Fruit fly (Drosophila melanogaster): ENCODE data around the gene f.

Gene f

dm6 chrX:17226681-17227019, 6.1 kb upstream of the f start, which contains the start of gene CG10598 (continued):
- TF ChIP-seq Dip3 (GFP tag; optimal IDR thresholded peaks at IDR 0.05) (no peak), CG10209 (GFP tag; optimal IDR thresholded peaks at IDR 0.05) (peak; percentile 3), CG10959 (GFP tag; IDR thresholded peaks at IDR 0.05) (no peak), CG1529 (GFP tag; optimal IDR thresholded peaks at IDR 0.05) (no peak), sens-2 (GFP tag; IDR thresholded peaks at IDR 0.05) (no peak), al (GFP tag; IDR thresholded peaks at IDR 0.05) (0 out of 2 replicates have a peak, but pooled peaks have one; percentile 25), D19A (tag; optimal IDR thresholded peaks at IDR 0.05) (no peak), HmgZ (tag; optimal IDR thresholded peaks at IDR 0.05) (no peak), CG17361 (GFP tag; IDR thresholded peaks at IDR 0.05) (0 out of 3 replicates have a peak, but pooled peaks have one; percentile 12), cg (GFP tag; optimal IDR thresholded peaks at IDR 0.05) (no peak), Optix (GFP tag; IDR thresholded peaks at IDR 0.05) (no peak), unpg (GFP tag; optimal IDR thresholded peaks at IDR 0.05) (peak; percentile 10), dmrt11E (tag; optimal IDR thresholded peaks at IDR 0.05) (no peak), CG1233 (GFP tag; optimal IDR thresholded peaks at IDR 0.05) (no peak), CG4360 (GFP tag; IDR thresholded peaks at IDR 0.05) (no peak), CG42726 (GFP tag; IDR thresholded peaks at IDR 0.05; ENCODE audit: partially characterized antibody) (no peak), CG30403 (GFP tag; optimal IDR thresholded peaks at IDR 0.05) (peak; percentile 39), sisA (GFP tag; IDR thresholded peaks at IDR 0.05) (no peak), D (optimal IDR thresholded peaks at IDR 0.05) (no peak), D (GFP tag; optimal IDR thresholded peaks at IDR 0.05) (no peak), odd (GFP tag; optimal IDR thresholded peaks at IDR 0.05) (no peak), Drgx (GFP tag; IDR thresholded peaks at IDR 0.05) (no peak)

- peak; percentile 88 for TF ChIP-seq CG13894 (tag; optimal IDR thresholded peaks at IDR 0.05)
- TF ChIP-seq vvl (GFP tag; IDR thresholded peaks at IDR 0.05) = 0 out of 2 replicates have a peak, but pooled peaks have one; percentile 35
- TF ChIP-seq CG2199 (GFP tag; IDR thresholded peaks at IDR 0.05) = peak; percentile 87
- no peak for TF ChIP-seq CG11504 (tag; optimal IDR thresholded peaks at IDR 0.05)
- no peak for TF ChIP-seq ERR (GFP tag; optimal IDR thresholded peaks at IDR 0.05)
These were observed 5.3 kb upstream of the f start for dm6 chrX:17227462-17227861.

dm6 chrX:17229475-17230169, 3.1 kb upstream of the f start:
- TF ChIP-seq onecut (GFP tag; IDR thresholded peaks at IDR 0.05) = no peak
- TF ChIP-seq btn (GFP tag; optimal IDR thresholded peaks at IDR 0.05) = no peak
- TF ChIP-seq CG4328 (GFP tag; optimal IDR thresholded peaks at IDR 0.05) = no peak
- peak; percentile 30 for TF ChIP-seq CG30403 (GFP tag; optimal IDR thresholded peaks at IDR 0.05)
- peak; percentile 3 for TF ChIP-seq Vsx1 (GFP tag; optimal IDR thresholded peaks at IDR 0.05)
- peak; percentile 39 for TF ChIP-seq shn (GFP tag; optimal IDR thresholded peaks at IDR 0.05)
- TF ChIP-seq CG5953 (GFP tag; IDR thresholded peaks at IDR 0.05) = no peak
- TF ChIP-seq crc (GFP tag; optimal IDR thresholded peaks at IDR 0.05) = no peak
- TF ChIP-seq Hr51 (GFP tag; optimal IDR thresholded peaks at IDR 0.05) = peak in 1 of 2 experiments; percentile 36
- 0 out of 3 replicates have a peak, but pooled peaks have one; percentile 52 for TF ChIP-seq ci (GFP tag; IDR thresholded peaks at IDR 0.05)
- no peak for TF ChIP-seq mld (GFP tag; IDR thresholded peaks at IDR 0.05; ENCODE audit: partially characterized antibody)
- peak; percentile 35 for TF ChIP-seq nmo (GFP tag; optimal IDR thresholded peaks at IDR 0.05)
- no peak for TF ChIP-seq al (GFP tag; IDR thresholded peaks at IDR 0.05)
- no peak for TF ChIP-seq HLHmδ (GFP tag; optimal IDR thresholded peaks at IDR 0.05)
- TF ChIP-seq CG12236 (GFP tag; optimal IDR thresholded peaks at IDR 0.05) = no peak
- TF ChIP-seq Chrac-16 (GFP tag; optimal IDR thresholded peaks at IDR 0.05) = peak; percentile 21
- no peak for TF ChIP-seq so (GFP tag; IDR thresholded peaks at IDR 0.05)
- TF ChIP-seq CG17328 (GFP tag; IDR thresholded peaks at IDR 0.05) = 0 out of 2 replicates have a peak, but pooled peaks have one; percentile 33
- peak; percentile 80 for TF ChIP-seq Dip2 (GFP tag; IDR thresholded peaks at IDR 0.05)
- no peak for TF ChIP-seq CG4854 (GFP tag; optimal IDR thresholded peaks at IDR 0.05)
- TF ChIP-seq Oaz (GFP tag; IDR thresholded peaks at IDR 0.05) = no peak
- no peak for TF ChIP-seq Side (GFP tag; optimal IDR thresholded peaks at IDR 0.05)
- TF ChIP-seq ems (GFP tag; optimal IDR thresholded peaks at IDR 0.05) = no peak
- no peak for TF ChIP-seq E2f1 (GFP tag; IDR thresholded peaks at IDR 0.05)
- peak; percentile 30 for TF ChIP-seq bab2 (GFP tag; optimal IDR thresholded peaks at IDR 0.05)

All from whole organism, embryonic.